Worm (Caenorhabditis elegans) whole organism, early embryonic: ENCODE results near the gene F26C11.3.

ENCODE experiments used
- B0310.2 ChIP-seq: sonication (generic microtip); optimal IDR thresholded peaks from 2 replicates; lab custom pipeline; 2016; ENCODE audit warnings: mild to moderate bottlenecking, missing genetic modification characterization, missing compliant biosample characterization
- F13C5.2 ChIP-seq: sonication (generic microtip); optimal IDR thresholded peaks from 2 replicates; lab custom pipeline; 2017; ENCODE audit warnings: mild to moderate bottlenecking, missing genetic modification characterization, inconsistent platforms, missing compliant biosample characterization
- aly-1 ChIP-seq: sonication (generic microtip); optimal IDR thresholded peaks from 2 replicates; lab custom pipeline; 2016; ENCODE audit warnings: missing genetic modification characterization, missing compliant biosample characterization
- ama-1 ChIP-seq: fragments of 150-350 bp; optimal IDR thresholded peaks from 2 replicates; lab custom pipeline; 2014
- ceh-13 ChIP-seq: fragments of 200-800 bp; sonication (Bioruptor generic); optimal IDR thresholded peaks from 2 replicates; lab custom pipeline; 2018; ENCODE audit warnings: mild to moderate bottlenecking, missing genetic modification characterization, missing compliant biosample characterization
- ceh-36 ChIP-seq: sonication (generic microtip); optimal IDR thresholded peaks from 2 replicates; lab custom pipeline; 2016; ENCODE audit warnings: missing genetic modification characterization, inconsistent platforms, missing compliant biosample characterization
- ets-7 ChIP-seq: sonication (generic microtip); optimal IDR thresholded peaks from 2 replicates; lab custom pipeline; 2016; ENCODE audit warnings: missing genotype, missing genetic modification characterization, missing compliant biosample characterization
- flt-1 ChIP-seq: fragments of 200-800 bp; sonication (Bioruptor generic); IDR thresholded peaks from 2 replicates; pipeline ENCODE4 v1.3.6; 2022; ENCODE audit warnings: missing genetic modification characterization, missing compliant biosample characterization
- hmbx-1 ChIP-seq: sonication (generic microtip); optimal IDR thresholded peaks from 2 replicates; lab custom pipeline; 2016; ENCODE audit warnings: mild to moderate bottlenecking, missing genetic modification characterization, missing compliant biosample characterization
- hmg-4 ChIP-seq: fragments of 200-800 bp; sonication (Bioruptor generic); optimal IDR thresholded peaks from 2 replicates; lab custom pipeline; 2018; ENCODE audit warnings: mild to moderate bottlenecking, missing genetic modification characterization, missing compliant biosample characterization
- hnd-1 ChIP-seq: sonication (generic microtip); optimal IDR thresholded peaks from 2 replicates; lab custom pipeline; 2016; ENCODE audit warnings: missing genetic modification characterization, missing compliant biosample characterization
- pes-1 ChIP-seq: fragments of 200-800 bp; sonication (Bioruptor generic); IDR thresholded peaks from 2 replicates; pipeline ENCODE4 v1.3.6; 2022; ENCODE audit warnings: missing genetic modification reagents, missing genetic modification characterization, missing compliant biosample characterization
- scrt-1 ChIP-seq: fragments of 200-800 bp; sonication (Bioruptor generic); IDR thresholded peaks from 2 replicates; pipeline ENCODE4 v1.3.6; 2022; ENCODE audit warnings: missing genetic modification characterization, missing compliant biosample characterization
- sea-1 ChIP-seq: fragments of 200-800 bp; sonication (Bioruptor generic); conservative IDR thresholded peaks from 2 replicates; pipeline ENCODE4 v1.3.6; 2022; ENCODE audit warnings: missing genetic modification characterization, missing compliant biosample characterization
- tbx-11 ChIP-seq: fragments of 200-800 bp; sonication (Bioruptor generic); IDR thresholded peaks from 2 replicates; pipeline ENCODE4 v1.3.6; 2022; ENCODE audit warnings: missing genetic modification characterization, missing compliant biosample characterization
- tbx-37 ChIP-seq: fragments of 200-800 bp; sonication (Bioruptor generic); conservative IDR thresholded peaks from 2 replicates; pipeline ENCODE4 v1.3.6; 2022; ENCODE audit warnings: missing genetic modification reagents, missing genetic modification characterization, missing compliant biosample characterization
- tra-4 ChIP-seq: sonication (generic microtip); optimal IDR thresholded peaks from 2 replicates; lab custom pipeline; 2017; ENCODE audit warnings: missing genetic modification characterization, missing compliant biosample characterization

The F26C11.3 gene

ce11 chrII:9934570-9934969 lies 19.7 kb upstream of the F26C11.3 start:
- TF ChIP-seq ceh-36 (tag; lab: Kevin White, UChicago) (no peak), tbx-37 (no peak), pes-1 (GFP tag; lab: Robert Waterston, UW) (no peak), tra-4 (tag; lab: Kevin White, UChicago) (no peak), flt-1 (no peak), ama-1 (lab: Kevin White, UChicago) (no peak), hnd-1 (tag; lab: Kevin White, UChicago) (no peak), aly-1 (no peak)

ce11 chrII:9933947-9934383 lies 19.1 kb upstream of the F26C11.3 start:
- no peak for TF ChIP-seq aly-1
- TF ChIP-seq tbx-37: no peak
- TF ChIP-seq hmg-4: no peak
- no peak for TF ChIP-seq B0310.2 (tag; lab: Kevin White, UChicago)
- TF ChIP-seq ets-7: no peak
- no peak for TF ChIP-seq hmbx-1 (tag; lab: Kevin White, UChicago)
- no peak for TF ChIP-seq sea-1
- no peak for TF ChIP-seq scrt-1
- TF ChIP-seq tbx-11 (GFP tag; lab: Robert Waterston, UW): no peak
- no peak for TF ChIP-seq tra-4 (tag; lab: Kevin White, UChicago)
- TF ChIP-seq flt-1: no peak
- no peak for TF ChIP-seq ceh-13
- TF ChIP-seq ama-1 (lab: Kevin White, UChicago): no peak
- no peak for TF ChIP-seq hnd-1 (tag; lab: Kevin White, UChicago)
- no peak for TF ChIP-seq ceh-36 (tag; lab: Kevin White, UChicago)
- no peak for TF ChIP-seq F13C5.2 (tag; lab: Kevin White, UChicago)
- no peak for TF ChIP-seq pes-1 (GFP tag; lab: Robert Waterston, UW)

ce11 chrII:9931476-9931875 lies 16.6 kb upstream of the F26C11.3 start, which contains the start of gene pho-11:
pho-11 (plus strand) TSS chrII:9931849.
- TF ChIP-seq scrt-1 (no peak), tbx-11 (GFP tag; lab: Robert Waterston, UW) (no peak), pes-1 (GFP tag; lab: Robert Waterston, UW) (no peak), tbx-37 (no peak), ama-1 (lab: Kevin White, UChicago) (no peak), aly-1 (no peak), tra-4 (tag; lab: Kevin White, UChicago) (no peak), ets-7 (no peak), F13C5.2 (tag; lab: Kevin White, UChicago) (no peak), sea-1 (no peak), ceh-13 (no peak), hmbx-1 (tag; lab: Kevin White, UChicago) (no peak), flt-1 (no peak), B0310.2 (tag; lab: Kevin White, UChicago) (no peak), hmg-4 (no peak), hnd-1 (tag; lab: Kevin White, UChicago) (no peak), ceh-36 (tag; lab: Kevin White, UChicago) (no peak)

ce11 chrII:9931012-9931411 lies 16.1 kb upstream of the F26C11.3 start:
- TF ChIP-seq hmbx-1 (tag; lab: Kevin White, UChicago) (no peak), ama-1 (lab: Kevin White, UChicago) (peak; percentile 21), F13C5.2 (tag; lab: Kevin White, UChicago) (peak; percentile 22)

- no peak for TF ChIP-seq aly-1
- no peak for TF ChIP-seq ceh-36 (tag; lab: Kevin White, UChicago)
- no peak for TF ChIP-seq sea-1
- no peak for TF ChIP-seq hnd-1 (tag; lab: Kevin White, UChicago)
- TF ChIP-seq pes-1 (GFP tag; lab: Robert Waterston, UW): no peak
- TF ChIP-seq tra-4 (tag; lab: Kevin White, UChicago): no peak
Observed at ce11 chrII:9928470-9928869, 13.6 kb upstream of the F26C11.3 start.

- TF ChIP-seq hnd-1 (tag; lab: Kevin White, UChicago) (no peak), sea-1 (no peak), ceh-36 (tag; lab: Kevin White, UChicago) (no peak)
Observed at ce11 chrII:9921622-9922269, 6.8 kb upstream of the F26C11.3 start, which contains the start of gene C05C10.2. C05C10.2 (plus strand) TSS chrII:9922219.

- no peak for TF ChIP-seq B0310.2 (tag; lab: Kevin White, UChicago)
- no peak for TF ChIP-seq ceh-13
- no peak for TF ChIP-seq ceh-36 (tag; lab: Kevin White, UChicago)
- no peak for TF ChIP-seq hmbx-1 (tag; lab: Kevin White, UChicago)
- no peak for TF ChIP-seq aly-1
- no peak for TF ChIP-seq flt-1
- no peak for TF ChIP-seq tbx-11 (GFP tag; lab: Robert Waterston, UW)
- TF ChIP-seq pes-1 (GFP tag; lab: Robert Waterston, UW): no peak
- TF ChIP-seq sea-1: no peak
- no peak for TF ChIP-seq hnd-1 (tag; lab: Kevin White, UChicago)
- TF ChIP-seq ets-7: no peak
- TF ChIP-seq tra-4 (tag; lab: Kevin White, UChicago): no peak
- TF ChIP-seq F13C5.2 (tag; lab: Kevin White, UChicago): no peak
- no peak for TF ChIP-seq scrt-1
Observed at ce11 chrII:9920468-9920867, 5.6 kb upstream of the F26C11.3 start, which contains the start of gene pho-10. pho-10 (minus strand) TSS chrII:9920568.

- no peak for TF ChIP-seq hmbx-1 (tag; lab: Kevin White, UChicago)
- TF ChIP-seq ceh-36 (tag; lab: Kevin White, UChicago): no peak
- TF ChIP-seq hnd-1 (tag; lab: Kevin White, UChicago): no peak
Observed at ce11 chrII:9917904-9918303, 3.0 kb upstream of the F26C11.3 start, which contains the start of gene C05C10.8. C05C10.8 (minus strand) TSS chrII:9918004.
